Fruit fly (Drosophila melanogaster) whole organism, pupa: Measurements from ENCODE around the gene solo.

Experiments used
- CG10348 ChIP-seq: fragments of 200-800 bp; sonication (Bioruptor generic); IDR thresholded peaks from 2 replicates; pipeline ENCODE4 v1.3.6; 2022; ENCODE audit warnings: missing biosample characterization, missing genetic modification characterization
- CG12605 ChIP-seq: fragments of 200-800 bp; sonication (Bioruptor generic); IDR thresholded peaks from 2 replicates; pipeline ENCODE4 v1.3.6; 2022; ENCODE audit warnings: missing biosample characterization, missing genetic modification characterization
- CG13204 ChIP-seq: fragments of 200-800 bp; sonication (Bioruptor generic); optimal IDR thresholded peaks from 2 replicates; lab custom pipeline; 2018; ENCODE audit warnings: missing biosample characterization, mild to moderate bottlenecking, missing genetic modification characterization, moderate library complexity
- CG14655 ChIP-seq: fragments of 200-800 bp; sonication (Bioruptor generic); optimal IDR thresholded peaks from 3 replicates; lab custom pipeline; 2017; ENCODE audit warnings: mild to moderate bottlenecking, missing biosample characterization, missing genetic modification reagents, missing genetic modification characterization
- CG15710 ChIP-seq: fragments of 200-800 bp; sonication (Bioruptor generic); optimal IDR thresholded peaks from 2 replicates; lab custom pipeline; 2018; ENCODE audit warnings: missing biosample characterization, mild to moderate bottlenecking, missing genetic modification characterization, moderate library complexity
- CG17806 ChIP-seq: fragments of 200-800 bp; sonication (Bioruptor generic); optimal IDR thresholded peaks from 2 replicates; lab custom pipeline; 2018; ENCODE audit warnings: missing biosample characterization, mild to moderate bottlenecking, missing genetic modification characterization, moderate library complexity
- CG32121 ChIP-seq: fragments of 200-800 bp; sonication (Bioruptor generic); IDR thresholded peaks from 2 replicates; pipeline ENCODE4 v1.3.6; 2022; ENCODE audit warnings: missing biosample characterization, missing genetic modification characterization
- CG34367 ChIP-seq: fragments of 200-800 bp; sonication (Bioruptor generic); optimal IDR thresholded peaks from 2 replicates; lab custom pipeline; 2018; ENCODE audit warnings: missing biosample characterization, mild to moderate bottlenecking, missing genetic modification characterization
- CG4496 ChIP-seq: fragments of 200-800 bp; sonication (Bioruptor generic); IDR thresholded peaks from 3 replicates; pipeline ENCODE4 v1.3.6; 2022; ENCODE audit warnings: missing biosample characterization, missing genetic modification characterization
- CG8159 ChIP-seq: fragments of 200-800 bp; sonication (Bioruptor generic); optimal IDR thresholded peaks from 3 replicates; lab custom pipeline; 2018; ENCODE audit warnings: missing biosample characterization, mild to moderate bottlenecking, missing genetic modification characterization, moderate library complexity
- CG8301 ChIP-seq: fragments of 200-800 bp; sonication (Bioruptor generic); optimal IDR thresholded peaks from 2 replicates; lab custom pipeline; 2018; ENCODE audit warnings: missing biosample characterization, mild to moderate bottlenecking, missing genetic modification characterization
- CG9948 ChIP-seq: fragments of 200-800 bp; sonication (Bioruptor generic); optimal IDR thresholded peaks from 2 replicates; lab custom pipeline; 2018; ENCODE audit warnings: missing biosample characterization, mild to moderate bottlenecking, missing genetic modification characterization, moderate library complexity
- D1 ChIP-seq: fragments of 200-800 bp; sonication (Bioruptor generic); optimal IDR thresholded peaks from 2 replicates; lab custom pipeline; 2018; ENCODE audit warnings: missing biosample characterization, mild to moderate bottlenecking, missing genetic modification characterization, moderate library complexity
- EcR ChIP-seq: fragments of 200-800 bp; sonication (Bioruptor generic); optimal IDR thresholded peaks from 3 replicates; lab custom pipeline; 2019; ENCODE audit warnings: missing biosample characterization, missing genetic modification characterization, mild to moderate bottlenecking, moderate library complexity, missing genetic modification reagents
- Ets98B ChIP-seq: fragments of 200-800 bp; sonication (Bioruptor generic); IDR thresholded peaks from 2 replicates; pipeline ENCODE4 v1.3.6; 2022; ENCODE audit warnings: missing biosample characterization, missing genetic modification characterization
- Pif1A ChIP-seq: fragments of 200-800 bp; sonication (Bioruptor generic); optimal IDR thresholded peaks from 3 replicates; lab custom pipeline; 2016; ENCODE audit warnings: missing biosample characterization, missing genetic modification characterization
- Pif1B ChIP-seq: fragments of 200-800 bp; sonication (Bioruptor generic); optimal IDR thresholded peaks from 3 replicates; lab custom pipeline; 2016; ENCODE audit warnings: missing biosample characterization, missing genetic modification characterization
- Snoo ChIP-seq: fragments of 200-800 bp; sonication (Bioruptor generic); optimal IDR thresholded peaks from 3 replicates; lab custom pipeline; 2017; ENCODE audit warnings: missing biosample characterization, mild to moderate bottlenecking, missing genetic modification characterization, inconsistent platforms
- fd96Ca ChIP-seq: fragments of 200-800 bp; sonication (Bioruptor generic); IDR thresholded peaks from 3 replicates; pipeline ENCODE4 v1.3.6; 2022; ENCODE audit warnings: missing biosample characterization, missing genetic modification characterization
- gl ChIP-seq: fragments of 200-800 bp; sonication (Bioruptor generic); optimal IDR thresholded peaks from 2 replicates; lab custom pipeline; 2018; ENCODE audit warnings: missing biosample characterization, mild to moderate bottlenecking, missing genetic modification characterization
- rn ChIP-seq: fragments of 200-800 bp; sonication (Bioruptor generic); IDR thresholded peaks from 2 replicates; pipeline ENCODE4 v1.3.6; 2022; ENCODE audit warnings: missing biosample characterization, missing genetic modification characterization

solo gene

dm6 chr2L:15106100-15106499 lies 44.6 kb downstream of the solo start:
- TF ChIP-seq CG32121 (GFP tag; lab: Robert Waterston, UW) (no peak), CG10348 (GFP tag; lab: Robert Waterston, UW) (no peak), CG4496 (no peak)

DNA sequence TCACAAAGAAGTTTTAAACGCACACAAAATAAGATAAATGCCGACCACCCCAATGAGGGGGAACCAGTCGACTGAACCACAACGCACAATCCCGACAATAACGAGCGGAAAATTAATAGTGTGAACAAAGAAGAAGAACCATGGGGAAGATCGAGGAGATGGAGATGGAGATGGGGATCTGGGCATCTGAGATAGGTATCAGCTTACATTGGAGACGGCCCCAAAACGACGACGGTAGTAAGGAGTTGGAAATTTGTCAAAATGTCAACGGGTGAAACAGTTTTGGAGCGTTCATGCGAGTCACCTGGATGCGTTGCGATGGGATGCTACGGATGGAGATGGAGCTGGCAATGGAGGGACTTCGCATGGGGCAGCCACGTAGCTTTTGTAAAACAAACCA lies 45.8 kb downstream of the solo start:
- TF ChIP-seq CG13204 (GFP tag; lab: Kevin White, UChicago) (no peak), CG4496 (no peak), CG9948 (tag; lab: Kevin White, UChicago) (no peak), gl (tag; lab: Kevin White, UChicago) (no peak), Snoo (tag; lab: Kevin White, UChicago) (no peak), CG32121 (GFP tag; lab: Robert Waterston, UW) (no peak)

dm6 chr2L:15109145-15109544 lies 47.7 kb downstream of the solo start, which contains the start of gene CG15269:
Gene CG15269, plus strand, starts transcription at chr2L:15109405.
- TF ChIP-seq CG8159 (tag; lab: Kevin White, UChicago) (no peak), fd96Ca (GFP tag; lab: Robert Waterston, UW) (no peak), Snoo (tag; lab: Kevin White, UChicago) (no peak), CG8301 (tag; lab: Kevin White, UChicago) (no peak)

dm6 chr2L:15111276-15111675 lies 49.8 kb downstream of the solo start:
- no peak for TF ChIP-seq CG9948 (tag; lab: Kevin White, UChicago)
- TF ChIP-seq CG32121 (GFP tag; lab: Robert Waterston, UW): no peak
- TF ChIP-seq CG13204 (GFP tag; lab: Kevin White, UChicago): no peak
- TF ChIP-seq CG4496: no peak
- no peak for TF ChIP-seq Pif1B
- TF ChIP-seq CG8159 (tag; lab: Kevin White, UChicago): no peak
- no peak for TF ChIP-seq CG14655 (GFP tag; lab: Kevin White, UChicago)
- no peak for TF ChIP-seq CG34367 (tag; lab: Kevin White, UChicago)
- TF ChIP-seq fd96Ca (GFP tag; lab: Robert Waterston, UW): no peak
- no peak for TF ChIP-seq rn (GFP tag; lab: Robert Waterston, UW)
- no peak for TF ChIP-seq CG12605 (GFP tag; lab: Robert Waterston, UW)
- TF ChIP-seq Pif1A (GFP tag; lab: Kevin White, UChicago): no peak
- TF ChIP-seq CG8301 (tag; lab: Kevin White, UChicago): no peak
- TF ChIP-seq CG17806: no peak
- TF ChIP-seq D1 (tag; lab: Kevin White, UChicago): no peak
- no peak for TF ChIP-seq EcR (GFP tag; lab: Kevin White, UChicago)
- no peak for TF ChIP-seq Ets98B (GFP tag; lab: Robert Waterston, UW)

dm6 chr2L:15113234-15113916 lies 51.9 kb downstream of the solo start, which contains the start of gene stc:
Gene stc, plus strand, starts transcription at chr2L:15113480.
- TF ChIP-seq D1 (tag; lab: Kevin White, UChicago): peak; percentile 3
- TF ChIP-seq Pif1A (GFP tag; lab: Kevin White, UChicago): no peak

dm6 chr2L:15117995-15118394 lies 56.5 kb downstream of the solo start:
- TF ChIP-seq CG13204 (GFP tag; lab: Kevin White, UChicago): no peak
- no peak for TF ChIP-seq rn (GFP tag; lab: Robert Waterston, UW)
- TF ChIP-seq, all 21 proteins: peak for 0

DNA sequence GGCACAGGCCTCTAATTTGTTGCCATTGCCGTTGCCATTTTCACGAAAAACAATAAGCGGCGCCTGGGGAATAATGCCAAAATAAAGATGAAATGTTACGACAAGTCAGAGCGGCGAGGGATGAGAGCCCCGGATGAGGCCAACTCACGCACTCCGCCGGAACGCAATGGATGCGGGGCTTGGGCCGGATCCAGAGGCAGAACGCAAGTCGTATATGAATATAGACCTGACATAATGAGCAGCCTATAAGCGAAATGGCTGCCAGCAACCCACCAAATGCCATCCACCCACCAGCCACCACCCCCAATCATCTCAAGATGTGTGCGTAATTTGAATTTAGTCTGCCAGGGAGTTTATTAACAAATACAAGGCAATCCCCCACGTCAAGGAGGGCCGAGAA lies 57.1 kb downstream of the solo start:
- TF ChIP-seq CG8159 (tag; lab: Kevin White, UChicago) (no peak), CG34367 (tag; lab: Kevin White, UChicago) (no peak), D1 (tag; lab: Kevin White, UChicago) (no peak), Pif1A (GFP tag; lab: Kevin White, UChicago) (no peak), rn (GFP tag; lab: Robert Waterston, UW) (no peak), CG32121 (GFP tag; lab: Robert Waterston, UW) (no peak), CG17806 (no peak), CG4496 (no peak), CG14655 (GFP tag; lab: Kevin White, UChicago) (no peak), gl (tag; lab: Kevin White, UChicago) (no peak), CG9948 (tag; lab: Kevin White, UChicago) (no peak), EcR (GFP tag; lab: Kevin White, UChicago) (no peak), CG8301 (tag; lab: Kevin White, UChicago) (no peak), CG15710 (tag; lab: Kevin White, UChicago) (no peak), Snoo (tag; lab: Kevin White, UChicago) (no peak), CG12605 (GFP tag; lab: Robert Waterston, UW) (no peak), fd96Ca (GFP tag; lab: Robert Waterston, UW) (no peak), CG13204 (GFP tag; lab: Kevin White, UChicago) (no peak), Pif1B (no peak), CG10348 (GFP tag; lab: Robert Waterston, UW) (no peak)
